Fruit fly (Drosophila melanogaster) whole organism, prepupa: ENCODE results near the gene CG3517.

Experiments
- CG16779 ChIP-seq: fragments of 200-800 bp; sonication (Bioruptor generic); optimal IDR thresholded peaks from 3 replicates; lab custom pipeline; 2017; ENCODE audit warnings: missing biosample characterization, mild to moderate bottlenecking, missing genetic modification characterization
- Sox102F ChIP-seq: fragments of 200-800 bp; sonication (Bioruptor generic); optimal IDR thresholded peaks from 2 replicates; lab custom pipeline; 2016; ENCODE audit warnings: missing biosample characterization, mild to moderate bottlenecking, missing genetic modification characterization

- TF ChIP-seq Sox102F (GFP tag; lab: Kevin White, UChicago) (peak; percentile 3), CG16779 (tag; lab: Kevin White, UChicago) (peak; percentile 17)
Observed at dm6 chr3R:19460409-19461217, 35.6 kb upstream of the CG3517 start, which contains the start of gene Dys.
